Worm (Caenorhabditis elegans) whole organism, young adult: ENCODE measurements around the gene ugt-2.

Experiments
- B0035.1 ChIP-seq: sonication (generic microtip); optimal IDR thresholded peaks from 2 replicates; lab custom pipeline; 2016; ENCODE audit warnings: missing genetic modification characterization, mild to moderate bottlenecking, missing compliant biosample characterization, missing genotype, missing genetic modification reagents
- B0261.1 ChIP-seq: sonication (generic microtip); optimal IDR thresholded peaks from 2 replicates; lab custom pipeline; 2016; ENCODE audit warnings: mild to moderate bottlenecking, missing genetic modification characterization, moderate library complexity, missing compliant biosample characterization
- F33H1.4 ChIP-seq: fragments of 200-800 bp; sonication (Bioruptor generic); IDR thresholded peaks from 2 replicates; pipeline ENCODE4 v1.3.6; 2022; ENCODE audit warnings: missing genetic modification reagents, missing genetic modification characterization, missing compliant biosample characterization
- F39B2.1 ChIP-seq: fragments of 200-800 bp; sonication (Bioruptor generic); IDR thresholded peaks from 2 replicates; pipeline ENCODE4 v1.3.6; 2022; ENCODE audit warnings: missing genetic modification reagents, missing genetic modification characterization, missing compliant biosample characterization
- K11D2.4 ChIP-seq: fragments of 200-800 bp; sonication (Bioruptor generic); IDR thresholded peaks from 2 replicates; pipeline ENCODE4 v1.3.6; 2022; ENCODE audit warnings: missing genetic modification reagents, missing genetic modification characterization, missing compliant biosample characterization
- K12H6.12 ChIP-seq: fragments of 200-800 bp; sonication (Bioruptor generic); optimal IDR thresholded peaks from 2 replicates; lab custom pipeline; 2018; ENCODE audit warnings: mild to moderate bottlenecking, missing genetic modification characterization, missing compliant biosample characterization
- Y53G8AR.9 ChIP-seq: fragments of 200-800 bp; sonication (Bioruptor generic); conservative IDR thresholded peaks from 2 replicates; pipeline ENCODE4 v1.3.6; 2022; ENCODE audit warnings: missing genetic modification reagents, missing genetic modification characterization, missing compliant biosample characterization
- Y67H2A.10 ChIP-seq: fragments of 200-800 bp; sonication (Bioruptor generic); conservative IDR thresholded peaks from 2 replicates; pipeline ENCODE4 v1.3.6; 2022; ENCODE audit warnings: missing genetic modification reagents, missing genetic modification characterization, missing compliant biosample characterization
- Y95B8A.8 ChIP-seq: fragments of 200-800 bp; sonication (Bioruptor generic); IDR thresholded peaks from 2 replicates; pipeline ENCODE4 v1.3.6; 2022; ENCODE audit warnings: missing genetic modification reagents, missing genetic modification characterization, missing compliant biosample characterization
- ZK185.1 ChIP-seq: sonication (generic microtip); optimal IDR thresholded peaks from 2 replicates; lab custom pipeline; 2016; ENCODE audit warnings: mild to moderate bottlenecking, missing genetic modification characterization, missing compliant biosample characterization; ENCODE audit not compliant: poor library complexity, severe bottlenecking
- athp-1 ChIP-seq: sonication (generic microtip); optimal IDR thresholded peaks from 2 replicates; lab custom pipeline; 2017; ENCODE audit warnings: mild to moderate bottlenecking, missing genetic modification characterization, missing compliant biosample characterization
- attf-3 ChIP-seq: fragments of 200-800 bp; sonication (Bioruptor generic); conservative IDR thresholded peaks from 2 replicates; pipeline ENCODE4 v1.3.6; 2022; ENCODE audit warnings: missing genetic modification reagents, missing genetic modification characterization, missing compliant biosample characterization
- attf-5 ChIP-seq: fragments of 200-800 bp; sonication (Bioruptor generic); optimal IDR thresholded peaks from 2 replicates; lab custom pipeline; 2018; ENCODE audit warnings: mild to moderate bottlenecking, missing genetic modification characterization, missing compliant biosample characterization
- bed-2 ChIP-seq: fragments of 200-800 bp; sonication (Bioruptor generic); IDR thresholded peaks from 2 replicates; pipeline ENCODE4 v1.3.6; 2022; ENCODE audit warnings: missing genetic modification reagents, missing genetic modification characterization, missing compliant biosample characterization
- cebp-1 ChIP-seq, 2 experiments: fragments of 200-800 bp in 1 of 2; sonication (Bioruptor generic) in 1 of 2; sonication (generic microtip) in 1 of 2; IDR thresholded peaks in 1 of 2; optimal IDR thresholded peaks in 1 of 2; 2 replicates each; pipeline versions ENCODE4 v1.3.6 to Lab custom; 2017 to 2022; ENCODE audit warnings: missing compliant biosample characterization in 2 of 2, missing genetic modification characterization in 2 of 2, mild to moderate bottlenecking in 1 of 2, missing genetic modification reagents in 1 of 2, moderate library complexity in 1 of 2
- cebp-2 ChIP-seq: fragments of 200-800 bp; sonication (Bioruptor generic); IDR thresholded peaks from 2 replicates; pipeline ENCODE4 v1.3.6; 2022; ENCODE audit warnings: missing genetic modification characterization, missing compliant biosample characterization
- ceh-40 ChIP-seq: fragments of 200-800 bp; sonication (Bioruptor generic); IDR thresholded peaks from 2 replicates; pipeline ENCODE4 v1.3.6; 2022; ENCODE audit warnings: missing genetic modification characterization, missing compliant biosample characterization
- ceh-79 ChIP-seq: sonication (generic microtip); optimal IDR thresholded peaks from 2 replicates; lab custom pipeline; 2017; ENCODE audit warnings: mild to moderate bottlenecking, missing genetic modification characterization, missing compliant biosample characterization
- dpl-1 ChIP-seq: fragments of 150-350 bp; optimal IDR thresholded peaks from 2 replicates; lab custom pipeline; 2014; ENCODE audit warnings: missing biosample characterization, missing genetic modification reagents, missing genetic modification characterization
- egl-44 ChIP-seq: fragments of 200-800 bp; sonication (Bioruptor generic); IDR thresholded peaks from 2 replicates; pipeline ENCODE4 v1.3.6; 2022; ENCODE audit warnings: missing genetic modification reagents, missing genetic modification characterization, missing compliant biosample characterization
- egrh-3 ChIP-seq: fragments of 200-800 bp; sonication (Bioruptor generic); IDR thresholded peaks from 2 replicates; pipeline ENCODE4 v1.3.6; 2022; ENCODE audit warnings: missing genetic modification reagents, missing genetic modification characterization, missing compliant biosample characterization
- ekl-4 ChIP-seq: fragments of 200-800 bp; sonication (Bioruptor generic); IDR thresholded peaks from 2 replicates; pipeline ENCODE4 v1.3.6; 2022; ENCODE audit warnings: missing genetic modification reagents, missing genetic modification characterization, missing compliant biosample characterization
- hrde-1 ChIP-seq: sonication (generic microtip); optimal IDR thresholded peaks from 2 replicates; lab custom pipeline; 2016; ENCODE audit warnings: missing genetic modification characterization, mild to moderate bottlenecking, missing compliant biosample characterization, moderate library complexity, missing genotype, missing genetic modification reagents, borderline replicate concordance
- hsf-1 ChIP-seq: fragments of 200-800 bp; sonication (Bioruptor generic); IDR thresholded peaks from 2 replicates; pipeline ENCODE4 v1.3.6; 2022; ENCODE audit warnings: missing genetic modification reagents, missing genetic modification characterization, missing compliant biosample characterization
- let-526 ChIP-seq: fragments of 200-800 bp; sonication (Bioruptor generic); IDR thresholded peaks from 2 replicates; pipeline ENCODE4 v1.3.6; 2022; ENCODE audit warnings: missing genetic modification reagents, missing genetic modification characterization, missing compliant biosample characterization
- let-607 ChIP-seq, 2 experiments: fragments of 200-800 bp in 1 of 2; sonication (Bioruptor generic) in 1 of 2; sonication (generic microtip) in 1 of 2; optimal IDR thresholded peaks; 2 replicates each; lab custom pipeline; 2016 to 2018; ENCODE audit warnings: mild to moderate bottlenecking in 2 of 2, missing compliant biosample characterization in 2 of 2, missing genetic modification characterization in 2 of 2, moderate library complexity in 2 of 2, missing genotype in 1 of 2
- lin-26 ChIP-seq: fragments of 200-800 bp; sonication (Bioruptor generic); IDR thresholded peaks from 2 replicates; pipeline ENCODE4 v1.3.6; 2022; ENCODE audit warnings: missing genetic modification reagents, missing genetic modification characterization, missing compliant biosample characterization
- lin-54 ChIP-seq: fragments of 200-800 bp; sonication (Bioruptor generic); optimal IDR thresholded peaks from 2 replicates; lab custom pipeline; 2018; ENCODE audit warnings: mild to moderate bottlenecking, missing genetic modification characterization, missing compliant biosample characterization
- lsl-1 ChIP-seq: fragments of 200-800 bp; sonication (Bioruptor generic); optimal IDR thresholded peaks from 2 replicates; lab custom pipeline; 2018; ENCODE audit warnings: mild to moderate bottlenecking, missing genetic modification characterization, moderate library complexity, missing compliant biosample characterization
- nhr-90 ChIP-seq: sonication (generic microtip); optimal IDR thresholded peaks from 2 replicates; lab custom pipeline; 2016; ENCODE audit warnings: missing genotype, mild to moderate bottlenecking, missing genetic modification characterization, missing compliant biosample characterization
- rec-8 ChIP-seq, 2 experiments: sonication (generic microtip); optimal IDR thresholded peaks; 2 replicates each; lab custom pipeline; 2016; ENCODE audit warnings: mild to moderate bottlenecking in 2 of 2, missing genetic modification characterization in 2 of 2, missing genetic modification reagents in 2 of 2, missing genotype in 2 of 2, missing biosample characterization in 1 of 2, missing compliant biosample characterization in 1 of 2, moderate library complexity in 1 of 2
- snpc-1.3 ChIP-seq: sonication (generic microtip); optimal IDR thresholded peaks from 2 replicates; lab custom pipeline; 2017; ENCODE audit warnings: missing genetic modification characterization, mild to moderate bottlenecking, missing compliant biosample characterization, antibody characterized with exemption, moderate library complexity, missing genotype, missing genetic modification reagents; ENCODE audit not compliant: insufficient read depth
- snpc-4 ChIP-seq, 5 experiments: fragments of 150-350 bp in 1 of 5; sonication (generic microtip) in 4 of 5; optimal IDR thresholded peaks; 2 replicates each; lab custom pipeline; 2014 to 2018; ENCODE audit warnings: missing genetic modification characterization in 5 of 5, missing biosample characterization in 3 of 5, antibody characterized with exemption in 2 of 5, mild to moderate bottlenecking in 2 of 5, missing compliant biosample characterization in 2 of 5, missing genotype in 2 of 5, moderate library complexity in 2 of 5, missing genetic modification reagents in 1 of 5
- tlf-1 ChIP-seq: fragments of 200-800 bp; sonication (Bioruptor generic); optimal IDR thresholded peaks from 2 replicates; lab custom pipeline; 2018; ENCODE audit warnings: mild to moderate bottlenecking, missing genetic modification characterization, missing compliant biosample characterization
- unc-130 ChIP-seq: sonication (generic microtip); optimal IDR thresholded peaks from 2 replicates; lab custom pipeline; 2016; ENCODE audit warnings: missing genetic modification reagents, missing genetic modification characterization, missing compliant biosample characterization
- xnd-1 ChIP-seq: sonication (generic microtip); optimal IDR thresholded peaks from 2 replicates; lab custom pipeline; 2016; ENCODE audit warnings: missing genotype, missing genetic modification reagents, missing genetic modification characterization, missing compliant biosample characterization
- ztf-22 ChIP-seq: fragments of 200-800 bp; sonication (Bioruptor generic); optimal IDR thresholded peaks from 2 replicates; lab custom pipeline; 2018; ENCODE audit warnings: mild to moderate bottlenecking, missing genetic modification characterization, moderate library complexity, missing compliant biosample characterization
- ztf-25 ChIP-seq: fragments of 200-800 bp; sonication (Bioruptor generic); IDR thresholded peaks from 2 replicates; pipeline ENCODE4 v1.3.6; 2022; ENCODE audit warnings: missing genetic modification reagents, missing genetic modification characterization, missing compliant biosample characterization
- ztf-28 ChIP-seq: fragments of 200-800 bp; sonication (Bioruptor generic); IDR thresholded peaks from 2 replicates; pipeline ENCODE4 v1.3.6; 2022; ENCODE audit warnings: missing genetic modification reagents, missing genetic modification characterization, missing compliant biosample characterization
- ztf-3 ChIP-seq: fragments of 200-800 bp; sonication (Bioruptor generic); optimal IDR thresholded peaks from 2 replicates; lab custom pipeline; 2018; ENCODE audit warnings: mild to moderate bottlenecking, missing genetic modification characterization, missing compliant biosample characterization

The ugt-2 gene

ce11 chrV:10352928-10353427 lies 45.6 kb upstream of the ugt-2 start, which contains the start of gene nol-56 (continued):
- TF ChIP-seq ZK185.1 (tag; lab: Kevin White, UChicago) (peak; percentile 79), ztf-22 (GFP tag; lab: Kevin White, UChicago) (no peak), tlf-1 (peak; percentile 48), dpl-1 (GFP tag; lab: Kevin White, UChicago) (peak; percentile 60), nhr-90 (tag; lab: Kevin White, UChicago) (no peak), ceh-79 (tag; lab: Kevin White, UChicago) (no peak), bed-2 (GFP tag; lab: Robert Waterston, UW) (peak; percentile 14; the same call in 1 of the 2 replicates), F33H1.4 (GFP tag; lab: Robert Waterston, UW) (peak; percentile 95), let-607 (tag; optimal IDR thresholded peaks at IDR 0.05; lab: Kevin White, UChicago) (peak in 1 of 2 experiments; percentile 60), K11D2.4 (GFP tag; lab: Robert Waterston, UW) (no peak), snpc-1.3 (tag; lab: Kevin White, UChicago) (peak; percentile 33), attf-3 (GFP tag; lab: Robert Waterston, UW) (peak; percentile 32; the same call in 1 of the 2 replicates), snpc-4 (GFP tag; optimal IDR thresholded peaks at IDR 0.05; lab: Kevin White, UChicago) (peak; percentile 17), snpc-4 (tag; optimal IDR thresholded peaks at IDR 0.05; lab: Kevin White, UChicago) (peak in 3 of 4 experiments; percentile 41 to 50 (median 48)), ztf-28 (GFP tag; lab: Robert Waterston, UW) (no peak), B0261.1 (tag; lab: Kevin White, UChicago) (no peak), egl-44 (GFP tag; lab: Robert Waterston, UW) (no peak), Y53G8AR.9 (GFP tag; lab: Robert Waterston, UW) (0 out of 2 replicates have a peak, but pooled peaks have one; percentile 38), ceh-40 (GFP tag; lab: Robert Waterston, UW) (no peak), ztf-3 (GFP tag; lab: Kevin White, UChicago) (no peak), egrh-3 (GFP tag; lab: Robert Waterston, UW) (no peak), ekl-4 (GFP tag; lab: Robert Waterston, UW) (no peak), ztf-25 (GFP tag; lab: Robert Waterston, UW) (no peak), hrde-1 (tag; lab: Kevin White, UChicago) (peak; percentile 13), Y95B8A.8 (GFP tag; lab: Robert Waterston, UW) (no peak), rec-8 (tag; optimal IDR thresholded peaks at IDR 0.05; lab: Kevin White, UChicago) (no peak), lin-26 (no peak), K12H6.12 (tag; lab: Kevin White, UChicago) (peak; percentile 24), athp-1 (tag; lab: Kevin White, UChicago) (peak; percentile 2), lsl-1 (GFP tag; lab: Kevin White, UChicago) (peak; percentile 53), lin-54 (GFP tag; lab: Kevin White, UChicago) (peak; percentile 72), hsf-1 (GFP tag; lab: Robert Waterston, UW) (no peak), cebp-1 (GFP tag; IDR thresholded peaks at IDR 0.05; lab: Robert Waterston, UW) (no peak), cebp-1 (tag; optimal IDR thresholded peaks at IDR 0.05; lab: Kevin White, UChicago) (peak; percentile 53), Y67H2A.10 (GFP tag; lab: Robert Waterston, UW) (no peak), attf-5 (GFP tag; lab: Kevin White, UChicago) (peak; percentile 63), let-526 (GFP tag; lab: Robert Waterston, UW) (0 out of 2 replicates have a peak, but pooled peaks have one; percentile 25), unc-130 (peak; percentile 49), B0035.1 (tag; lab: Kevin White, UChicago) (no peak), xnd-1 (no peak), F39B2.1 (GFP tag; lab: Robert Waterston, UW) (no peak), cebp-2 (GFP tag; lab: Robert Waterston, UW) (no peak)
- TF ChIP-seq, all 124 proteins: peak for 38
